Fruit fly (Drosophila melanogaster) ovary, adult (tissue): ENCODE data around the gene Acp29AB.

Source experiments
- CG17801 ChIP-seq: fragments of 200-800 bp; optimal IDR thresholded peaks from 2 replicates; lab custom pipeline; 2019; ENCODE audit warnings: missing biosample characterization, mild to moderate bottlenecking, missing genetic modification characterization, moderate library complexity; ENCODE audit not compliant: partially characterized antibody

Gene Acp29AB

dm6 chr2L:8393122-8393521 lies at the start of gene Acp29AB:
Gene Acp29AB (minus strand): TSS chr2L:8393222.
- no peak for TF ChIP-seq CG17801 (GFP tag; lab: Kevin White, UChicago)

- TF ChIP-seq CG17801 (GFP tag; lab: Kevin White, UChicago): no peak
Measured at dm6 chr2L:8442147-8442546, 49.1 kb upstream of the Acp29AB start, which contains the start of gene CG31897. Gene CG31897 (plus strand): TSS chr2L:8442447.

- TF ChIP-seq CG17801 (GFP tag; lab: Kevin White, UChicago): no peak
Measured at dm6 chr2L:8438052-8438451, 45.0 kb upstream of the Acp29AB start, which contains the start of gene mus201. Gene mus201 (plus strand): TSS chr2L:8438169.

dm6 chr2L:8437176-8437575 lies 44.2 kb upstream of the Acp29AB start, which contains the start of the genes D12 and Chrac-14:
Gene D12 (minus strand): TSS chr2L:8437365.
Gene Chrac-14 (plus strand): TSS chr2L:8437405.
- no peak for TF ChIP-seq CG17801 (GFP tag; lab: Kevin White, UChicago)

- TF ChIP-seq CG17801 (GFP tag; lab: Kevin White, UChicago): no peak
Measured at dm6 chr2L:8433512-8433911, 40.5 kb upstream of the Acp29AB start, which contains the start of gene grk. Gene grk (minus strand): TSS chr2L:8433598.

dm6 chr2L:8432130-8432529 lies 39.1 kb upstream of the Acp29AB start:
- no peak for TF ChIP-seq CG17801 (GFP tag; lab: Kevin White, UChicago)

dm6 chr2L:8426801-8427200 lies 33.8 kb upstream of the Acp29AB start:
- no peak for TF ChIP-seq CG17801 (GFP tag; lab: Kevin White, UChicago)

- no peak for TF ChIP-seq CG17801 (GFP tag; lab: Kevin White, UChicago)
Measured at dm6 chr2L:8425962-8426759, 33.1 kb upstream of the Acp29AB start.

dm6 chr2L:8425212-8425611 lies 32.2 kb upstream of the Acp29AB start:
- no peak for TF ChIP-seq CG17801 (GFP tag; lab: Kevin White, UChicago)

dm6 chr2L:8424662-8425208 lies 31.7 kb upstream of the Acp29AB start:
- no peak for TF ChIP-seq CG17801 (GFP tag; lab: Kevin White, UChicago)

dm6 chr2L:8424090-8424470 lies 31.1 kb upstream of the Acp29AB start:
- TF ChIP-seq CG17801 (GFP tag; lab: Kevin White, UChicago): no peak

- no peak for TF ChIP-seq CG17801 (GFP tag; lab: Kevin White, UChicago)
Measured at dm6 chr2L:8423460-8424089, 30.6 kb upstream of the Acp29AB start.

- no peak for TF ChIP-seq CG17801 (GFP tag; lab: Kevin White, UChicago)
Measured at dm6 chr2L:8423047-8423446, 30.0 kb upstream of the Acp29AB start.

- no peak for TF ChIP-seq CG17801 (GFP tag; lab: Kevin White, UChicago)
Measured at dm6 chr2L:8421717-8422116, 28.7 kb upstream of the Acp29AB start.

dm6 chr2L:8420259-8420930 lies 27.4 kb upstream of the Acp29AB start:
- no peak for TF ChIP-seq CG17801 (GFP tag; lab: Kevin White, UChicago)
